Fruit fly (Drosophila melanogaster) whole organism, embryonic: Measurements from ENCODE around the gene CG33124.

Experiments used
- Atf6 ChIP-seq: fragments of 200-800 bp; sonication (Bioruptor generic); IDR thresholded peaks from 2 replicates; pipeline ENCODE4 v1.3.6; 2022; ENCODE audit warnings: missing biosample characterization, missing genetic modification characterization
- CG12219 ChIP-seq: fragments of 200-800 bp; sonication (Bioruptor generic); optimal IDR thresholded peaks from 3 replicates; lab custom pipeline; 2018; ENCODE audit warnings: missing biosample characterization, mild to moderate bottlenecking, missing genetic modification characterization
- CG13287 ChIP-seq: fragments of 200-800 bp; sonication (Bioruptor generic); IDR thresholded peaks from 2 replicates; pipeline ENCODE4 v1.3.6; 2022; ENCODE audit warnings: missing biosample characterization, missing genetic modification characterization; ENCODE audit not compliant: partially characterized antibody
- CG4404 ChIP-seq: fragments of 200-800 bp; sonication (Bioruptor generic); IDR thresholded peaks from 2 replicates; pipeline ENCODE4 v1.3.6; 2022; ENCODE audit warnings: missing biosample characterization, missing genetic modification characterization
- NFAT ChIP-seq: fragments of 200-800 bp; sonication (Bioruptor generic); IDR thresholded peaks from 2 replicates; pipeline ENCODE4 v1.3.6; 2022; ENCODE audit warnings: missing biosample characterization, missing genetic modification characterization
- cato ChIP-seq: fragments of 200-800 bp; sonication (Bioruptor generic); optimal IDR thresholded peaks from 2 replicates; lab custom pipeline; 2016; ENCODE audit warnings: missing biosample characterization, missing genetic modification characterization, borderline replicate concordance
- hb ChIP-seq: fragments of 200-800 bp; sonication (Bioruptor generic); IDR thresholded peaks from 3 replicates; pipeline ENCODE4 v1.3.6; 2022; ENCODE audit warnings: missing biosample characterization, missing genetic modification characterization; ENCODE audit not compliant: partially characterized antibody
- repo ChIP-seq: fragments of 200-800 bp; sonication (Bioruptor generic); optimal IDR thresholded peaks from 2 replicates; lab custom pipeline; 2016; ENCODE audit warnings: missing biosample characterization, missing genetic modification characterization
- sd ChIP-seq: fragments of 200-800 bp; sonication (Bioruptor generic); optimal IDR thresholded peaks from 3 replicates; lab custom pipeline; 2018; ENCODE audit warnings: missing biosample characterization, mild to moderate bottlenecking, missing genetic modification characterization, moderate library complexity

DNA sequence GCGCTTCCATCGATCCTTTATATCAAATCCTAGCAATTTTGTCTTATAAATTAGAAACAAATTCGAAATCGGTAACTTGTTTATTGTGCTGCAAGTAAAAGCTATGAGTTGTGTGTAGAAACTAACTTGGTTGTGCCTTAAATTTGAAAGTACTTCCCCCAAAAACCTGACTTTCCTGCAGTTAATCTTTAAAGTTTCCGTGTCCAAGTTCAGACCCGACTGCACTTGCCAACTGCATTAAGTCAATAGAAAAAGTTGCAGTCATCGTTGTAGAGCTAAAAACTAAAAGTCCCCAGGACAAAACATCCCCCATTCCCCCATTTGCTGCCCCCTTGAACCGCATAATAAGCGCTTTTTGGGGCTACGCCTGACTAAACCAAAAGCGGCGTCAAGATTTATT lies 31.6 kb upstream of the CG33124 start, which contains the start of gene Tengl1:
- TF ChIP-seq sd (tag; lab: Kevin White, UChicago) (no peak), CG4404 (GFP tag; lab: Robert Waterston, UW) (no peak), hb (GFP tag; lab: Robert Waterston, UW) (no peak), NFAT (GFP tag; lab: Robert Waterston, UW) (no peak), CG13287 (GFP tag; lab: Robert Waterston, UW) (no peak), repo (GFP tag; lab: Kevin White, UChicago) (no peak), cato (no peak), Atf6 (GFP tag; lab: Robert Waterston, UW) (no peak), CG12219 (GFP tag; lab: Kevin White, UChicago) (no peak)
